Worm (Caenorhabditis elegans): ENCODE measurements around the gene C49F5.8.

Gene C49F5.8

ce11 chrX:11969554-11969953 lies 9.6 kb downstream of the C49F5.8 start (continued):
- TF ChIP-seq aly-2 (tag; optimal IDR thresholded peaks at IDR 0.05) (no peak), spr-3 (GFP tag; optimal IDR thresholded peaks at IDR 0.05) (no peak), T26A8.4 (GFP tag; IDR thresholded peaks at IDR 0.05) (no peak), mes-2 (tag; optimal IDR thresholded peaks at IDR 0.05; ENCODE audit: poor library complexity, severe bottlenecking) (no peak), unc-130 (GFP tag; optimal IDR thresholded peaks at IDR 0.05) (no peak)

ce11 chrX:11971323-11971722 lies 11.4 kb downstream of the C49F5.8 start:
- peak in 1 of 2 experiments; percentile 95 for TF ChIP-seq unc-62 (GFP tag; optimal IDR thresholded peaks at IDR 0.05 in 1 of 2)
- no peak for TF ChIP-seq unc-62 (tag; optimal IDR thresholded peaks at IDR 0.05)
- TF ChIP-seq mdt-29 (GFP tag; IDR thresholded peaks at IDR 0.05) = no peak

ce11 chrX:11974629-11975085 lies 14.7 kb downstream of the C49F5.8 start, which contains the start of gene set-6:
Gene set-6, minus strand, starts transcription at chrX:11974679.
- peak; percentile 2 for TF ChIP-seq hlh-30 (tag; optimal IDR thresholded peaks at IDR 0.05; ENCODE audit: insufficient read depth)
- TF ChIP-seq nhr-41 (GFP tag; IDR thresholded peaks at IDR 0.05) = no peak
- peak; percentile 57 for TF ChIP-seq ceh-28 (tag; optimal IDR thresholded peaks at IDR 0.05)
- peak in 1 of 2 experiments; percentile 87 for TF ChIP-seq unc-62 (GFP tag; optimal IDR thresholded peaks at IDR 0.05 in 1 of 2)
- TF ChIP-seq unc-62 (tag; optimal IDR thresholded peaks at IDR 0.05) = no peak
- TF ChIP-seq ztf-7 (tag; optimal IDR thresholded peaks at IDR 0.05) = peak; percentile 41
- TF ChIP-seq dve-1 (tag; optimal IDR thresholded peaks at IDR 0.05; ENCODE audit: insufficient read depth) = peak; percentile 52
- TF ChIP-seq unc-130 (GFP tag; optimal IDR thresholded peaks at IDR 0.05) = no peak
- TF ChIP-seq dmd-6 (GFP tag; IDR thresholded peaks at IDR 0.05) = no peak

ce11 chrX:11982065-11982464 lies 22.1 kb downstream of the C49F5.8 start, which contains the start of gene nhr-167:
Gene nhr-167, minus strand, starts transcription at chrX:11982085.
- no peak for TF ChIP-seq nhr-77 (tag; optimal IDR thresholded peaks at IDR 0.05)
- TF ChIP-seq nhr-42 (GFP tag; IDR thresholded peaks at IDR 0.05) = no peak
- no peak for TF ChIP-seq mdl-1 (tag; optimal IDR thresholded peaks at IDR 0.05)
- no peak for TF ChIP-seq F49E8.2 (tag; optimal IDR thresholded peaks at IDR 0.05; ENCODE audit: borderline replicate concordance)
- no peak for TF ChIP-seq sdz-12 (GFP tag; optimal IDR thresholded peaks at IDR 0.05)
- TF ChIP-seq set-16 (GFP tag; IDR thresholded peaks at IDR 0.05) = no peak
- TF ChIP-seq lin-1 (GFP tag; IDR thresholded peaks at IDR 0.05) = no peak
- no peak for TF ChIP-seq T26A8.4 (GFP tag; IDR thresholded peaks at IDR 0.05)

ce11 chrX:11983576-11984061 lies 23.7 kb downstream of the C49F5.8 start, which contains the start of gene C49F5.3:
Gene C49F5.3, minus strand, starts transcription at chrX:11983626.
- TF ChIP-seq daf-12 (tag; optimal IDR thresholded peaks at IDR 0.05) = no peak
- TF ChIP-seq daf-16 (GFP tag; optimal IDR thresholded peaks at IDR 0.05) = no peak
- TF ChIP-seq daf-16 (tag; optimal IDR thresholded peaks at IDR 0.05) = no peak
- TF ChIP-seq hlh-30 (tag; optimal IDR thresholded peaks at IDR 0.05; ENCODE audit: insufficient read depth) = no peak

- no peak for TF ChIP-seq duxl-1 (tag; optimal IDR thresholded peaks at IDR 0.05; ENCODE audit: poor library complexity)
- no peak for TF ChIP-seq lir-3 (tag; optimal IDR thresholded peaks at IDR 0.05)
- TF ChIP-seq aha-1 (tag) = peak; percentile 35
Observed at ce11 chrX:11985887-11986286, 25.9 kb downstream of the C49F5.8 start, which contains the start of gene C49F5.5. Gene C49F5.5, plus strand, starts transcription at chrX:11986187.

ce11 chrX:11987900-11988364 lies 28.0 kb downstream of the C49F5.8 start, which contains the start of gene C49F5.6:
Gene C49F5.6, plus strand, starts transcription at chrX:11988314.
- TF ChIP-seq lin-39 (tag; optimal IDR thresholded peaks at IDR 0.05) = no peak
- no peak for TF ChIP-seq mep-1 (tag; optimal IDR thresholded peaks at IDR 0.05)
- TF ChIP-seq hlh-30 (tag; optimal IDR thresholded peaks at IDR 0.05; ENCODE audit: insufficient read depth) = no peak
- TF ChIP-seq Y75B8A.6 (GFP tag; IDR thresholded peaks at IDR 0.05) = no peak
- TF ChIP-seq daf-16 (GFP tag; optimal IDR thresholded peaks at IDR 0.05) = peak in 1 of 2 experiments; percentile 28
- TF ChIP-seq daf-16 (tag; optimal IDR thresholded peaks at IDR 0.05) = no peak

Measured in whole organism, L4 larva.